Worm (Caenorhabditis elegans): Measurements from ENCODE around the gene C07E3.4.
A peak's percentile ranks its signal among the peaks of the same experiment; 100 is the strongest.

Gene C07E3.4

ce11 chrII:10384680-10385383 lies 24.2 kb downstream of the C07E3.4 start, which contains the start of gene ztf-27:
Gene ztf-27, plus strand, starts transcription at chrII:10385333.
- TF ChIP-seq ceh-20 (GFP tag; IDR thresholded peaks at IDR 0.05) (no peak), nhr-6 (tag; optimal IDR thresholded peaks at IDR 0.05) (no peak), aha-1 (tag) (no peak), egl-43 (GFP tag; IDR thresholded peaks at IDR 0.05) (0 out of 2 replicates have a peak, but pooled peaks have one; percentile 4), nhr-42 (GFP tag; IDR thresholded peaks at IDR 0.05) (no peak), lin-29 (GFP tag; IDR thresholded peaks at IDR 0.05) (no peak), lin-1 (GFP tag; IDR thresholded peaks at IDR 0.05) (no peak), ceh-62 (tag; optimal IDR thresholded peaks at IDR 0.05) (no peak), unc-39 (tag; optimal IDR thresholded peaks at IDR 0.05) (no peak), cey-2 (tag; optimal IDR thresholded peaks at IDR 0.05; ENCODE audit: borderline replicate concordance, insufficient read depth) (no peak), zfp-3 (GFP tag; conservative IDR thresholded peaks at IDR 0.05) (no peak), mep-1 (tag; optimal IDR thresholded peaks at IDR 0.05) (peak; percentile 56), D1046.2 (GFP tag; IDR thresholded peaks at IDR 0.05) (no peak), nhr-10 (tag; optimal IDR thresholded peaks at IDR 0.05) (no peak), hlh-30 (tag; optimal IDR thresholded peaks at IDR 0.05; ENCODE audit: insufficient read depth) (peak; percentile 17), ztf-11 (tag; optimal IDR thresholded peaks at IDR 0.05) (no peak), pha-4 (GFP tag; IDR thresholded peaks at IDR 0.05) (no peak), pha-4 (tag; optimal IDR thresholded peaks at IDR 0.05) (no peak), mxl-3 (GFP tag; optimal IDR thresholded peaks at IDR 0.05) (peak; percentile 65), rbr-2 (tag; optimal IDR thresholded peaks at IDR 0.05) (peak; percentile 15), F37D6.2 (tag; optimal IDR thresholded peaks at IDR 0.05) (no peak), ceh-28 (tag; optimal IDR thresholded peaks at IDR 0.05) (no peak), ama-1 (optimal IDR thresholded peaks at IDR 0.05) (no peak), lin-13 (GFP tag; optimal IDR thresholded peaks at IDR 0.05) (no peak), egl-27 (tag; optimal IDR thresholded peaks at IDR 0.05) (no peak), T20F7.1 (GFP tag; optimal IDR thresholded peaks at IDR 0.05) (no peak), nhr-28 (tag; optimal IDR thresholded peaks at IDR 0.05) (peak; percentile 36), daf-16 (GFP tag; optimal IDR thresholded peaks at IDR 0.05) (no peak), daf-16 (tag; optimal IDR thresholded peaks at IDR 0.05) (peak; percentile 84), zfp-2 (tag; optimal IDR thresholded peaks at IDR 0.05) (no peak), sdz-12 (GFP tag; optimal IDR thresholded peaks at IDR 0.05) (no peak), skn-1 (tag; optimal IDR thresholded peaks at IDR 0.05) (no peak), nhr-41 (GFP tag; IDR thresholded peaks at IDR 0.05) (no peak), snpc-4 (tag; optimal IDR thresholded peaks at IDR 0.05) (no peak), zag-1 (tag; optimal IDR thresholded peaks at IDR 0.05) (no peak), ztf-7 (tag; optimal IDR thresholded peaks at IDR 0.05) (no peak), T26A8.4 (GFP tag; IDR thresholded peaks at IDR 0.05) (no peak), set-16 (GFP tag; IDR thresholded peaks at IDR 0.05) (no peak), lir-3 (tag; optimal IDR thresholded peaks at IDR 0.05) (no peak), hif-1 (tag; optimal IDR thresholded peaks at IDR 0.05) (no peak), spr-3 (GFP tag; optimal IDR thresholded peaks at IDR 0.05) (no peak), ctbp-1 (GFP tag; IDR thresholded peaks at IDR 0.05) (no peak), nhr-25 (tag; optimal IDR thresholded peaks at IDR 0.05; ENCODE audit: borderline replicate concordance, insufficient read depth) (peak; percentile 56), nhr-111 (GFP tag; optimal IDR thresholded peaks at IDR 0.05) (no peak), nhr-77 (tag; optimal IDR thresholded peaks at IDR 0.05) (peak; percentile 14), php-3 (GFP tag; IDR thresholded peaks at IDR 0.05) (no peak), F26F4.8 (GFP tag; conservative IDR thresholded peaks at IDR 0.05) (no peak), mdl-1 (tag; optimal IDR thresholded peaks at IDR 0.05) (no peak), mes-2 (tag; optimal IDR thresholded peaks at IDR 0.05; ENCODE audit: poor library complexity, severe bottlenecking) (peak; percentile 39), snpc-1.2 (GFP tag; IDR thresholded peaks at IDR 0.05) (no peak), tag-97 (GFP tag; IDR thresholded peaks at IDR 0.05) (no peak), Y75B8A.6 (GFP tag; IDR thresholded peaks at IDR 0.05) (no peak)
